Fruit fly (Drosophila melanogaster) whole organism, embryonic: ENCODE data around the gene Dpm1.
A peak's percentile ranks its signal among the peaks of the same experiment; 100 is the strongest.

ENCODE experiments used
- Antp ChIP-seq: fragments of 200-800 bp; sonication (Bioruptor generic); optimal IDR thresholded peaks from 3 replicates; lab custom pipeline; 2016; ENCODE audit warnings: missing biosample characterization, missing genetic modification characterization
- Awh ChIP-seq: fragments of 200-800 bp; sonication (Bioruptor generic); IDR thresholded peaks from 2 replicates; pipeline ENCODE4, ENCODE4 v1.3.6; 2022; ENCODE audit warnings: missing biosample characterization, missing genetic modification characterization
- CG10267 ChIP-seq: fragments of 200-800 bp; sonication (Bioruptor generic); optimal IDR thresholded peaks from 2 replicates; lab custom pipeline; 2018; ENCODE audit warnings: missing biosample characterization, mild to moderate bottlenecking, missing genetic modification characterization, moderate library complexity
- CG11085 ChIP-seq: fragments of 200-800 bp; sonication (Bioruptor generic); IDR thresholded peaks from 2 replicates; pipeline ENCODE4 v1.3.6; 2022; ENCODE audit warnings: missing biosample characterization, missing genetic modification characterization
- CG11695 ChIP-seq: fragments of 200-800 bp; sonication (Bioruptor generic); IDR thresholded peaks from 3 replicates; pipeline ENCODE4 v1.3.6; 2022; ENCODE audit warnings: missing biosample characterization, missing genetic modification characterization
- CG11723 ChIP-seq: fragments of 200-800 bp; sonication (Bioruptor generic); optimal IDR thresholded peaks from 2 replicates; lab custom pipeline; 2017; ENCODE audit warnings: missing biosample characterization, mild to moderate bottlenecking, missing genetic modification characterization
- CG13894 ChIP-seq: fragments of 200-800 bp; sonication (Bioruptor generic); optimal IDR thresholded peaks from 3 replicates; lab custom pipeline; 2018; ENCODE audit warnings: missing biosample characterization, mild to moderate bottlenecking, missing genetic modification characterization, moderate library complexity
- CG17385 ChIP-seq: fragments of 200-800 bp; sonication (Bioruptor generic); optimal IDR thresholded peaks from 3 replicates; lab custom pipeline; 2018; ENCODE audit warnings: missing biosample characterization, mild to moderate bottlenecking, missing genetic modification characterization
- CG17612 ChIP-seq: fragments of 200-800 bp; sonication (Bioruptor generic); IDR thresholded peaks from 2 replicates; pipeline ENCODE4 v1.3.6; 2022; ENCODE audit warnings: missing biosample characterization, missing genetic modification characterization
- CG18011 ChIP-seq: fragments of 200-800 bp; sonication (Bioruptor generic); optimal IDR thresholded peaks from 2 replicates; lab custom pipeline; 2017; ENCODE audit warnings: missing biosample characterization, missing genetic modification characterization, mild to moderate bottlenecking, moderate library complexity, missing genotype
- CG2712 ChIP-seq: fragments of 200-800 bp; optimal IDR thresholded peaks from 3 replicates; lab custom pipeline; 2019; ENCODE audit warnings: missing biosample characterization, mild to moderate bottlenecking, missing genetic modification characterization, moderate library complexity
- CG42726 ChIP-seq: fragments of 200-800 bp; sonication (Bioruptor generic); IDR thresholded peaks from 2 replicates; pipeline ENCODE4 v1.3.6; 2022; ENCODE audit warnings: missing biosample characterization, missing genetic modification characterization; ENCODE audit not compliant: partially characterized antibody
- CG4617 ChIP-seq: fragments of 200-800 bp; sonication (Bioruptor generic); optimal IDR thresholded peaks from 3 replicates; lab custom pipeline; 2016; ENCODE audit warnings: missing biosample characterization, missing genetic modification characterization, borderline replicate concordance
- CG5180 ChIP-seq: fragments of 200-800 bp; sonication (Bioruptor generic); optimal IDR thresholded peaks from 3 replicates; lab custom pipeline; 2017; ENCODE audit warnings: missing biosample characterization, missing genetic modification characterization, mild to moderate bottlenecking, moderate library complexity, missing genetic modification reagents
- CG6765 ChIP-seq: fragments of 200-800 bp; sonication (Bioruptor generic); optimal IDR thresholded peaks from 3 replicates; lab custom pipeline; 2017; ENCODE audit warnings: missing biosample characterization, mild to moderate bottlenecking, missing genetic modification characterization
- CG8290 ChIP-seq, 3 experiments: fragments of 200-800 bp; sonication (Bioruptor generic); optimal IDR thresholded peaks; 2 replicates each; lab custom pipeline; 2016 to 2019; ENCODE audit warnings: missing biosample characterization in 3 of 3, missing genetic modification characterization in 3 of 3, mild to moderate bottlenecking in 2 of 3, moderate library complexity in 1 of 3
- CG8924 ChIP-seq: fragments of 200-800 bp; optimal IDR thresholded peaks from 3 replicates; lab custom pipeline; 2019; ENCODE audit warnings: missing biosample characterization, mild to moderate bottlenecking, missing genetic modification characterization, moderate library complexity
- CG8944 ChIP-seq: fragments of 200-800 bp; sonication (Bioruptor generic); optimal IDR thresholded peaks from 3 replicates; lab custom pipeline; 2016; ENCODE audit warnings: missing biosample characterization, missing genetic modification characterization
- CG9437 ChIP-seq: fragments of 200-800 bp; sonication (Bioruptor generic); optimal IDR thresholded peaks from 2 replicates; lab custom pipeline; 2018; ENCODE audit warnings: missing biosample characterization, mild to moderate bottlenecking, missing genetic modification characterization
- CG9817 ChIP-seq: fragments of 200-800 bp; sonication (Bioruptor generic); optimal IDR thresholded peaks from 2 replicates; lab custom pipeline; 2018; ENCODE audit warnings: missing biosample characterization, mild to moderate bottlenecking, missing genetic modification characterization, moderate library complexity
- CTCF ChIP-seq: fragments of 200-800 bp; sonication (Bioruptor generic); optimal IDR thresholded peaks from 2 replicates; lab custom pipeline; 2017; ENCODE audit warnings: missing biosample characterization, mild to moderate bottlenecking, missing genetic modification characterization, moderate library complexity
- ERR ChIP-seq: fragments of 200-800 bp; sonication (Bioruptor generic); optimal IDR thresholded peaks from 2 replicates; lab custom pipeline; 2016; ENCODE audit warnings: missing biosample characterization, missing genetic modification characterization
- Ets65A ChIP-seq: fragments of 200-800 bp; sonication (Bioruptor generic); peaks from one replicate; lab custom pipeline; 2016; ENCODE audit warnings: missing biosample characterization, missing genetic modification characterization
- H15 ChIP-seq: fragments of 200-800 bp; sonication (Bioruptor generic); IDR thresholded peaks from 3 replicates; pipeline ENCODE4 v1.3.6; 2022; ENCODE audit warnings: missing biosample characterization, missing genetic modification characterization
- HLH54F ChIP-seq: fragments of 200-800 bp; sonication (Bioruptor generic); optimal IDR thresholded peaks from 3 replicates; lab custom pipeline; 2016; ENCODE audit warnings: missing biosample characterization, missing genetic modification characterization
- Hr3 ChIP-seq: fragments of 200-800 bp; sonication (Bioruptor generic); optimal IDR thresholded peaks from 3 replicates; lab custom pipeline; 2016; ENCODE audit warnings: missing biosample characterization, missing genetic modification characterization
- Nf-YC ChIP-seq: fragments of 200-800 bp; optimal IDR thresholded peaks from 3 replicates; lab custom pipeline; 2019; ENCODE audit warnings: missing biosample characterization, mild to moderate bottlenecking, missing genetic modification characterization, moderate library complexity
- Pdp1 ChIP-seq, 2 experiments: fragments of 200-800 bp; sonication (Bioruptor generic); optimal IDR thresholded peaks; 3 replicates each; lab custom pipeline; 2016; ENCODE audit warnings: missing biosample characterization in 2 of 2, missing genetic modification characterization in 2 of 2, mild to moderate bottlenecking in 1 of 2, moderate library complexity in 1 of 2
- Poxn ChIP-seq: fragments of 200-800 bp; sonication (Bioruptor generic); IDR thresholded peaks from 2 replicates; pipeline ENCODE4 v1.3.6; 2022; ENCODE audit warnings: missing biosample characterization, missing genetic modification characterization
- Stat92E ChIP-seq, 3 experiments: fragments of >200 bp in 2 of 3; fragments of 200-800 bp in 1 of 3; sonication (Bioruptor generic) in 1 of 3; optimal IDR thresholded peaks; 2 replicates each; lab custom pipeline; 2017 to 2019; ENCODE audit warnings: missing biosample characterization in 3 of 3, missing genetic modification characterization in 3 of 3, mild to moderate bottlenecking in 1 of 3, moderate library complexity in 1 of 3
- Usf ChIP-seq: fragments of 200-800 bp; sonication (Bioruptor generic); optimal IDR thresholded peaks from 2 replicates; lab custom pipeline; 2017; ENCODE audit warnings: missing genotype, missing biosample characterization, missing genetic modification characterization
- ap ChIP-seq: fragments of 200-800 bp; sonication (Bioruptor generic); IDR thresholded peaks from 2 replicates; pipeline ENCODE4 v1.3.6; 2022; ENCODE audit warnings: missing biosample characterization, missing genetic modification characterization
- bab2 ChIP-seq: fragments of 200-800 bp; sonication (Bioruptor generic); optimal IDR thresholded peaks from 2 replicates; lab custom pipeline; 2016; ENCODE audit warnings: missing biosample characterization, missing genetic modification characterization
- cas ChIP-seq: fragments of 200-800 bp; sonication (Bioruptor generic); IDR thresholded peaks from 2 replicates; pipeline ENCODE4 v1.3.6; 2022; ENCODE audit warnings: missing biosample characterization, missing genetic modification characterization
- dan ChIP-seq: fragments of 200-800 bp; sonication (Bioruptor generic); IDR thresholded peaks from 2 replicates; pipeline ENCODE4 v1.3.6; 2022; ENCODE audit warnings: missing biosample characterization, missing genetic modification characterization
- eve ChIP-seq, 2 experiments: fragments of >200 bp; optimal IDR thresholded peaks; 2 replicates each; lab custom pipeline; 2017; ENCODE audit warnings: missing biosample characterization in 2 of 2, missing genetic modification characterization in 2 of 2
- fu2 ChIP-seq: fragments of 200-800 bp; sonication (Bioruptor generic); optimal IDR thresholded peaks from 2 replicates; lab custom pipeline; 2016; ENCODE audit warnings: missing biosample characterization, missing genetic modification characterization
- gcm2 ChIP-seq: fragments of 200-800 bp; sonication (Bioruptor generic); optimal IDR thresholded peaks from 2 replicates; lab custom pipeline; 2016; ENCODE audit warnings: missing biosample characterization, missing genetic modification characterization
- hkb ChIP-seq, 2 experiments: fragments of 200-800 bp in 1 of 2; fragments of >200 bp in 1 of 2; sonication (Bioruptor generic) in 1 of 2; IDR thresholded peaks in 1 of 2; optimal IDR thresholded peaks in 1 of 2; 2 replicates each; pipeline versions ENCODE4 v1.3.6 to Lab custom; 2017 to 2022; ENCODE audit warnings: missing biosample characterization in 1 of 2, missing genetic modification characterization in 1 of 2
- jing ChIP-seq: fragments of 200-800 bp; sonication (Bioruptor generic); optimal IDR thresholded peaks from 2 replicates; lab custom pipeline; 2018; ENCODE audit warnings: missing biosample characterization, mild to moderate bottlenecking, missing genetic modification characterization
- knrl ChIP-seq: fragments of 200-800 bp; sonication (Bioruptor generic); IDR thresholded peaks from 3 replicates; pipeline ENCODE4 v1.3.6; 2022; ENCODE audit warnings: missing biosample characterization, missing genetic modification characterization; ENCODE audit not compliant: partially characterized antibody
- nau ChIP-seq: fragments of 200-800 bp; sonication (Bioruptor generic); optimal IDR thresholded peaks from 3 replicates; lab custom pipeline; 2017; ENCODE audit warnings: missing biosample characterization, mild to moderate bottlenecking, missing genetic modification characterization, missing genetic modification reagents
- odd ChIP-seq: fragments of 200-800 bp; sonication (Bioruptor generic); optimal IDR thresholded peaks from 2 replicates; lab custom pipeline; 2017; ENCODE audit warnings: missing biosample characterization, mild to moderate bottlenecking, missing genetic modification characterization
- pan ChIP-seq, 4 experiments: fragments of >200 bp in 3 of 4; fragments of 200-800 bp in 1 of 4; sonication (Bioruptor generic) in 1 of 4; optimal IDR thresholded peaks in 3 of 4; IDR thresholded peaks in 1 of 4; 2 replicates each; pipeline versions ENCODE4 v1.3.6 to Lab custom; 2017 to 2022; ENCODE audit warnings: missing biosample characterization in 2 of 4, missing genetic modification characterization in 2 of 4, mixed read lengths in 1 of 4
- pfk ChIP-seq: fragments of 200-800 bp; sonication (Bioruptor generic); optimal IDR thresholded peaks from 2 replicates; lab custom pipeline; 2018; ENCODE audit warnings: missing biosample characterization, mild to moderate bottlenecking, missing genetic modification characterization, moderate library complexity
- run ChIP-seq: fragments of 200-800 bp; sonication (Bioruptor generic); optimal IDR thresholded peaks from 3 replicates; lab custom pipeline; 2018; ENCODE audit warnings: missing biosample characterization, mild to moderate bottlenecking, missing genetic modification characterization
- sc ChIP-seq, 3 experiments: fragments of >200 bp in 2 of 3; fragments of 200-800 bp in 1 of 3; sonication (Bioruptor generic) in 1 of 3; optimal IDR thresholded peaks; 2 replicates in 2 of 3; 3 replicates in 1 of 3; lab custom pipeline; 2017; ENCODE audit warnings: mild to moderate bottlenecking in 1 of 3, missing biosample characterization in 1 of 3, missing genetic modification characterization in 1 of 3, missing genetic modification reagents in 1 of 3
- scrt ChIP-seq: fragments of 200-800 bp; sonication (Bioruptor generic); optimal IDR thresholded peaks from 2 replicates; lab custom pipeline; 2018; ENCODE audit warnings: missing biosample characterization, mild to moderate bottlenecking, missing genetic modification characterization, moderate library complexity
- zfh2 ChIP-seq: fragments of 200-800 bp; sonication (Bioruptor generic); optimal IDR thresholded peaks from 2 replicates; lab custom pipeline; 2016; ENCODE audit warnings: missing biosample characterization, missing genetic modification characterization

The Dpm1 gene

DNA sequence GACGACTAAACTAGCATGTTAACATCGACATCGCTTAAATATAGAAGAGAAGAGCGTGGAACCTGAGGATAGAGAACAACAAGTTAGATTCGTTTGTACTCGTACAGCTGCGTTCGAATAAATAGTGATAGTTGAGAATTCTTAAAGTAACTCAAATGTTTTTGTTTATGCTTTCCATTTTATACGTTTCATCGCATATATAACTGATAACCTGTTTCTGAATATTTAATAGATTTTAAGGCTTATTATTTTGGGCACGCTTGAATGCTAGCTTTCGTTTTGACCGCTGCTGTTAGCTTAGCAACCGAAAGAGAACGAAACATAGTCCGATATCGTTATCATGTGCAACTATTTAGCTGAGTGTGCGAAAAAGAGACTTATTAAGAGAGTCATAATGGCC lies 2.1 kb upstream of the Dpm1 start (continued):
- TF ChIP-seq CG10267 (peak; percentile 86), CG9817 (tag; lab: Kevin White, UChicago) (peak; percentile 95), CG11695 (GFP tag; lab: Robert Waterston, UW) (peak; percentile 97), CG9437 (GFP tag; lab: Kevin White, UChicago) (peak; percentile 85), Nf-YC (tag; lab: Kevin White, UChicago) (peak; percentile 80), pan (optimal IDR thresholded peaks at IDR 0.05; lab: Kevin White, UChicago) (no peak), pan (GFP tag; optimal IDR thresholded peaks at IDR 0.05 in 1 of 2, IDR thresholded peaks at IDR 0.05 in 1 of 2) (peak in 1 of 2 experiments; percentile 98), ERR (GFP tag; lab: Kevin White, UChicago) (peak; percentile 96), bab2 (GFP tag; lab: Kevin White, UChicago) (peak; percentile 97), zfh2 (peak; percentile 97), eve (GFP tag; optimal IDR thresholded peaks at IDR 0.05; lab: Kevin White, UChicago) (no peak), CG13894 (peak; percentile 98), jing (peak; percentile 67), ap (GFP tag; lab: Robert Waterston, UW) (peak; percentile 81), Usf (peak; percentile 94), CG4617 (GFP tag; lab: Kevin White, UChicago) (peak; percentile 67), Ets65A (peak; percentile 98), dan (GFP tag; lab: Robert Waterston, UW) (no peak), CG11085 (GFP tag; lab: Robert Waterston, UW) (peak; percentile 92), CG11723 (GFP tag; lab: Kevin White, UChicago) (peak; percentile 87), Poxn (peak; percentile 96), CG5180 (GFP tag; lab: Kevin White, UChicago) (no peak), CG8290 (GFP tag; optimal IDR thresholded peaks at IDR 0.05; lab: Kevin White, UChicago) (peak; percentile 24), CG8290 (tag; optimal IDR thresholded peaks at IDR 0.05; lab: Kevin White, UChicago) (peak in 1 of 2 experiments; percentile 97), Antp (GFP tag; lab: Kevin White, UChicago) (peak; percentile 87), gcm2 (GFP tag; lab: Kevin White, UChicago) (peak; percentile 87), fu2 (GFP tag; lab: Kevin White, UChicago) (peak; percentile 95), CG42726 (GFP tag; lab: Robert Waterston, UW) (no peak), H15 (GFP tag; lab: Robert Waterston, UW) (peak; percentile 93), hkb (optimal IDR thresholded peaks at IDR 0.05; lab: Kevin White, UChicago) (no peak), hkb (GFP tag; IDR thresholded peaks at IDR 0.05; lab: Robert Waterston, UW) (peak; percentile 97), Stat92E (GFP tag; optimal IDR thresholded peaks at IDR 0.05; lab: Kevin White, UChicago) (no peak), odd (GFP tag; lab: Kevin White, UChicago) (peak; percentile 92), knrl (GFP tag; lab: Robert Waterston, UW) (no peak), Awh (GFP tag; lab: Robert Waterston, UW) (peak; percentile 82), pfk (peak; percentile 14), cas (GFP tag; lab: Robert Waterston, UW) (peak; percentile 97), CG6765 (GFP tag; lab: Kevin White, UChicago) (peak; percentile 96), nau (GFP tag; lab: Kevin White, UChicago) (no peak), Pdp1 (GFP tag; optimal IDR thresholded peaks at IDR 0.05; lab: Kevin White, UChicago) (peak; percentile 91 to 93), CG8924 (tag; lab: Kevin White, UChicago) (peak; percentile 97), CTCF (GFP tag; lab: Kevin White, UChicago) (peak; percentile 45), CG8944 (GFP tag; lab: Kevin White, UChicago) (peak; percentile 87), CG2712 (tag; lab: Kevin White, UChicago) (peak; percentile 91), scrt (GFP tag; lab: Kevin White, UChicago) (peak; percentile 95), HLH54F (GFP tag; lab: Kevin White, UChicago) (peak; percentile 96), Hr3 (peak; percentile 89), run (tag; lab: Kevin White, UChicago) (peak; percentile 85), sc (optimal IDR thresholded peaks at IDR 0.05; lab: Kevin White, UChicago) (no peak), sc (GFP tag; optimal IDR thresholded peaks at IDR 0.05; lab: Kevin White, UChicago) (peak; percentile 45), CG17612 (peak; percentile 90), CG17385 (GFP tag; lab: Kevin White, UChicago) (peak; percentile 94), CG18011 (GFP tag; lab: Kevin White, UChicago) (peak; percentile 87)
